Worm (Caenorhabditis elegans) whole organism, young adult: ENCODE results near the gene mksr-2.

ENCODE experiments used
- B0019.2 ChIP-seq: fragments of 200-800 bp; sonication (Bioruptor generic); conservative IDR thresholded peaks from 2 replicates; pipeline ENCODE4 v1.3.6; 2022; ENCODE audit warnings: missing genetic modification reagents, missing genetic modification characterization, missing compliant biosample characterization
- D2030.7 ChIP-seq: fragments of 200-800 bp; sonication (Bioruptor generic); IDR thresholded peaks from 2 replicates; pipeline ENCODE4 v1.3.6; 2022; ENCODE audit warnings: missing genetic modification reagents, missing genetic modification characterization, missing compliant biosample characterization
- F22D6.2 ChIP-seq: sonication (generic microtip); optimal IDR thresholded peaks from 2 replicates; lab custom pipeline; 2016; ENCODE audit warnings: mild to moderate bottlenecking, missing genetic modification characterization, missing compliant biosample characterization
- F37B4.10 ChIP-seq: fragments of 200-800 bp; sonication (Bioruptor generic); IDR thresholded peaks from 2 replicates; pipeline ENCODE4 v1.3.6; 2022; ENCODE audit warnings: missing genetic modification characterization, missing compliant biosample characterization
- F49E8.2 ChIP-seq: sonication (generic microtip); optimal IDR thresholded peaks from 3 replicates; lab custom pipeline; 2017; ENCODE audit warnings: missing genetic modification characterization, mild to moderate bottlenecking, missing compliant biosample characterization, antibody characterized with exemption, moderate library complexity; ENCODE audit not compliant: insufficient read depth
- F52B5.7 ChIP-seq: sonication (generic microtip); optimal IDR thresholded peaks from 2 replicates; lab custom pipeline; 2016; ENCODE audit warnings: mild to moderate bottlenecking, missing genetic modification characterization, missing compliant biosample characterization
- F57A8.1 ChIP-seq: fragments of 200-800 bp; sonication (Bioruptor generic); optimal IDR thresholded peaks from 2 replicates; lab custom pipeline; 2018; ENCODE audit warnings: mild to moderate bottlenecking, missing genetic modification characterization, moderate library complexity, missing compliant biosample characterization
- K12H6.12 ChIP-seq: fragments of 200-800 bp; sonication (Bioruptor generic); optimal IDR thresholded peaks from 2 replicates; lab custom pipeline; 2018; ENCODE audit warnings: mild to moderate bottlenecking, missing genetic modification characterization, missing compliant biosample characterization
- Y56A3A.18 ChIP-seq: fragments of 200-800 bp; sonication (Bioruptor generic); IDR thresholded peaks from 2 replicates; pipeline ENCODE4 v1.3.6; 2022; ENCODE audit warnings: missing genetic modification reagents, missing genetic modification characterization, missing compliant biosample characterization
- Y67H2A.10 ChIP-seq: fragments of 200-800 bp; sonication (Bioruptor generic); conservative IDR thresholded peaks from 2 replicates; pipeline ENCODE4 v1.3.6; 2022; ENCODE audit warnings: missing genetic modification reagents, missing genetic modification characterization, missing compliant biosample characterization
- akir-1 ChIP-seq: fragments of 200-800 bp; sonication (Bioruptor generic); optimal IDR thresholded peaks from 2 replicates; lab custom pipeline; 2018; ENCODE audit warnings: mild to moderate bottlenecking, missing genetic modification characterization, moderate library complexity, missing compliant biosample characterization
- atf-7 ChIP-seq: sonication (generic microtip); optimal IDR thresholded peaks from 2 replicates; lab custom pipeline; 2017; ENCODE audit warnings: mild to moderate bottlenecking, missing genetic modification characterization, missing compliant biosample characterization
- attf-5 ChIP-seq: fragments of 200-800 bp; sonication (Bioruptor generic); optimal IDR thresholded peaks from 2 replicates; lab custom pipeline; 2018; ENCODE audit warnings: mild to moderate bottlenecking, missing genetic modification characterization, missing compliant biosample characterization
- bed-2 ChIP-seq: fragments of 200-800 bp; sonication (Bioruptor generic); IDR thresholded peaks from 2 replicates; pipeline ENCODE4 v1.3.6; 2022; ENCODE audit warnings: missing genetic modification reagents, missing genetic modification characterization, missing compliant biosample characterization
- cebp-2 ChIP-seq: fragments of 200-800 bp; sonication (Bioruptor generic); IDR thresholded peaks from 2 replicates; pipeline ENCODE4 v1.3.6; 2022; ENCODE audit warnings: missing genetic modification characterization, missing compliant biosample characterization
- dox-1 ChIP-seq: fragments of 200-800 bp; sonication (Bioruptor generic); IDR thresholded peaks from 2 replicates; pipeline ENCODE4 v1.3.6; 2022; ENCODE audit warnings: missing genetic modification reagents, missing genetic modification characterization, missing compliant biosample characterization
- dpff-1 ChIP-seq: sonication (generic microtip); optimal IDR thresholded peaks from 2 replicates; lab custom pipeline; 2017; ENCODE audit warnings: mild to moderate bottlenecking, missing genetic modification characterization, missing compliant biosample characterization
- egl-44 ChIP-seq: fragments of 200-800 bp; sonication (Bioruptor generic); IDR thresholded peaks from 2 replicates; pipeline ENCODE4 v1.3.6; 2022; ENCODE audit warnings: missing genetic modification reagents, missing genetic modification characterization, missing compliant biosample characterization
- ekl-4 ChIP-seq: fragments of 200-800 bp; sonication (Bioruptor generic); IDR thresholded peaks from 2 replicates; pipeline ENCODE4 v1.3.6; 2022; ENCODE audit warnings: missing genetic modification reagents, missing genetic modification characterization, missing compliant biosample characterization
- ets-4 ChIP-seq: fragments of 200-800 bp; sonication (Bioruptor generic); optimal IDR thresholded peaks from 2 replicates; lab custom pipeline; 2018; ENCODE audit warnings: mild to moderate bottlenecking, missing genetic modification characterization, missing compliant biosample characterization
- hmg-20 ChIP-seq: fragments of 200-800 bp; sonication (Bioruptor generic); IDR thresholded peaks from 2 replicates; pipeline ENCODE4 v1.3.6; 2022; ENCODE audit warnings: missing genetic modification reagents, missing genetic modification characterization, missing compliant biosample characterization
- hsf-1 ChIP-seq: fragments of 200-800 bp; sonication (Bioruptor generic); IDR thresholded peaks from 2 replicates; pipeline ENCODE4 v1.3.6; 2022; ENCODE audit warnings: missing genetic modification reagents, missing genetic modification characterization, missing compliant biosample characterization
- lin-26 ChIP-seq: fragments of 200-800 bp; sonication (Bioruptor generic); IDR thresholded peaks from 2 replicates; pipeline ENCODE4 v1.3.6; 2022; ENCODE audit warnings: missing genetic modification reagents, missing genetic modification characterization, missing compliant biosample characterization
- lin-35 ChIP-seq, 3 experiments: fragments of 150-350 bp in 2 of 3; sonication (generic microtip) in 1 of 3; optimal IDR thresholded peaks; 2 replicates each; lab custom pipeline; 2014 to 2018; ENCODE audit warnings: missing biosample characterization in 3 of 3, missing genetic modification characterization in 3 of 3, missing genetic modification reagents in 3 of 3
- lsl-1 ChIP-seq: fragments of 200-800 bp; sonication (Bioruptor generic); optimal IDR thresholded peaks from 2 replicates; lab custom pipeline; 2018; ENCODE audit warnings: mild to moderate bottlenecking, missing genetic modification characterization, moderate library complexity, missing compliant biosample characterization
- madf-10 ChIP-seq: sonication (generic microtip); optimal IDR thresholded peaks from 2 replicates; lab custom pipeline; 2016; ENCODE audit warnings: mild to moderate bottlenecking, missing genetic modification characterization, missing compliant biosample characterization
- madf-8 ChIP-seq: fragments of 200-800 bp; sonication (Bioruptor generic); conservative IDR thresholded peaks from 2 replicates; pipeline ENCODE4 v1.3.6; 2022; ENCODE audit warnings: missing genetic modification reagents, missing genetic modification characterization, missing compliant biosample characterization
- mcd-1 ChIP-seq: fragments of 200-800 bp; sonication (Bioruptor generic); IDR thresholded peaks from 2 replicates; pipeline ENCODE4 v1.3.6; 2022; ENCODE audit warnings: missing genetic modification reagents, missing genetic modification characterization, missing compliant biosample characterization
- mes-4 ChIP-seq: sonication (generic microtip); optimal IDR thresholded peaks from 2 replicates; lab custom pipeline; 2016; ENCODE audit warnings: missing genotype, missing genetic modification characterization, missing compliant biosample characterization
- nhr-179 ChIP-seq: sonication (generic microtip); optimal IDR thresholded peaks from 2 replicates; lab custom pipeline; 2016; ENCODE audit warnings: mild to moderate bottlenecking, missing genetic modification characterization, missing compliant biosample characterization
- nhr-80 ChIP-seq: sonication (generic microtip); optimal IDR thresholded peaks from 2 replicates; lab custom pipeline; 2016; ENCODE audit warnings: missing genetic modification characterization, missing compliant biosample characterization
- nhr-90 ChIP-seq: sonication (generic microtip); optimal IDR thresholded peaks from 2 replicates; lab custom pipeline; 2016; ENCODE audit warnings: missing genotype, mild to moderate bottlenecking, missing genetic modification characterization, missing compliant biosample characterization
- pha-4 ChIP-seq: fragments of 150-350 bp; sonication (generic microtip); optimal IDR thresholded peaks from 2 replicates; lab custom pipeline; 2014; ENCODE audit warnings: missing biosample characterization, missing genetic modification reagents, missing genetic modification characterization
- rcor-1 ChIP-seq: fragments of 200-800 bp; sonication (Bioruptor generic); IDR thresholded peaks from 2 replicates; pipeline ENCODE4 v1.3.6; 2022; ENCODE audit warnings: missing genetic modification reagents, missing genetic modification characterization, missing compliant biosample characterization
- repo-1 ChIP-seq: sonication (generic microtip); optimal IDR thresholded peaks from 2 replicates; lab custom pipeline; 2017; ENCODE audit warnings: mild to moderate bottlenecking, missing genetic modification characterization, missing compliant biosample characterization
- rpc-1 ChIP-seq, 2 experiments: fragments of 150-350 bp in 1 of 2; sonication (generic microtip) in 1 of 2; optimal IDR thresholded peaks; 2 replicates each; lab custom pipeline; 2014 to 2018; ENCODE audit warnings: missing biosample characterization in 1 of 2, missing genetic modification characterization in 1 of 2, missing genetic modification reagents in 1 of 2, missing genotype in 1 of 2
- sdz-38 ChIP-seq: sonication (generic microtip); optimal IDR thresholded peaks from 2 replicates; lab custom pipeline; 2016; ENCODE audit warnings: missing genotype, missing genetic modification characterization, missing compliant biosample characterization
- sea-2 ChIP-seq: fragments of 200-800 bp; sonication (Bioruptor generic); IDR thresholded peaks from 2 replicates; pipeline ENCODE4 v1.3.6; 2022; ENCODE audit warnings: missing genetic modification characterization, missing compliant biosample characterization
- snpc-1.1 ChIP-seq: sonication (generic microtip); optimal IDR thresholded peaks from 2 replicates; lab custom pipeline; 2017; ENCODE audit warnings: missing genetic modification characterization, mild to moderate bottlenecking, missing compliant biosample characterization, antibody characterized with exemption, moderate library complexity, missing genotype, missing genetic modification reagents; ENCODE audit not compliant: insufficient read depth
- snpc-4 ChIP-seq, 5 experiments: fragments of 150-350 bp in 1 of 5; sonication (generic microtip) in 4 of 5; optimal IDR thresholded peaks; 2 replicates each; lab custom pipeline; 2014 to 2018; ENCODE audit warnings: missing genetic modification characterization in 5 of 5, missing biosample characterization in 3 of 5, antibody characterized with exemption in 2 of 5, mild to moderate bottlenecking in 2 of 5, missing compliant biosample characterization in 2 of 5, missing genotype in 2 of 5, moderate library complexity in 2 of 5, missing genetic modification reagents in 1 of 5
- tbp1 ChIP-seq: fragments of 200-800 bp; sonication (Bioruptor generic); optimal IDR thresholded peaks from 2 replicates; lab custom pipeline; 2018; ENCODE audit warnings: mild to moderate bottlenecking, missing genetic modification characterization, missing compliant biosample characterization
- tlf-1 ChIP-seq: fragments of 200-800 bp; sonication (Bioruptor generic); optimal IDR thresholded peaks from 2 replicates; lab custom pipeline; 2018; ENCODE audit warnings: mild to moderate bottlenecking, missing genetic modification characterization, missing compliant biosample characterization
- unc-130 ChIP-seq: sonication (generic microtip); optimal IDR thresholded peaks from 2 replicates; lab custom pipeline; 2016; ENCODE audit warnings: missing genetic modification reagents, missing genetic modification characterization, missing compliant biosample characterization
- unc-62 ChIP-seq: fragments of 150-350 bp; optimal IDR thresholded peaks from 2 replicates; lab custom pipeline; 2014; ENCODE audit warnings: missing biosample characterization, missing genetic modification reagents, missing genetic modification characterization
- zfh-2 ChIP-seq: fragments of 200-800 bp; sonication (Bioruptor generic); conservative IDR thresholded peaks from 2 replicates; pipeline ENCODE4 v1.3.6; 2022; ENCODE audit warnings: missing genetic modification reagents, missing genetic modification characterization, missing compliant biosample characterization
- ztf-18 ChIP-seq: sonication (generic microtip); optimal IDR thresholded peaks from 2 replicates; lab custom pipeline; 2016; ENCODE audit warnings: missing genotype, mild to moderate bottlenecking, missing genetic modification characterization, missing compliant biosample characterization
- ztf-22 ChIP-seq: fragments of 200-800 bp; sonication (Bioruptor generic); optimal IDR thresholded peaks from 2 replicates; lab custom pipeline; 2018; ENCODE audit warnings: mild to moderate bottlenecking, missing genetic modification characterization, moderate library complexity, missing compliant biosample characterization
- ztf-28 ChIP-seq: fragments of 200-800 bp; sonication (Bioruptor generic); IDR thresholded peaks from 2 replicates; pipeline ENCODE4 v1.3.6; 2022; ENCODE audit warnings: missing genetic modification reagents, missing genetic modification characterization, missing compliant biosample characterization

The mksr-2 gene

ce11 chrIV:2316796-2317195, 10.4 kb upstream of the mksr-2 start (continued):
- TF ChIP-seq akir-1 (no peak), F52B5.7 (tag; lab: Kevin White, UChicago) (no peak), lin-26 (no peak), madf-10 (peak; percentile 54), attf-5 (GFP tag; lab: Kevin White, UChicago) (peak; percentile 76), rcor-1 (GFP tag; lab: Robert Waterston, UW) (peak; percentile 46; the same call in 1 of the 2 replicates), nhr-179 (tag; lab: Kevin White, UChicago) (no peak), pha-4 (tag; lab: Kevin White, UChicago) (no peak), Y67H2A.10 (GFP tag; lab: Robert Waterston, UW) (peak; percentile 34; the same call in 1 of the 2 replicates), zfh-2 (GFP tag; lab: Robert Waterston, UW) (peak; percentile 91), F37B4.10 (GFP tag; lab: Robert Waterston, UW) (no peak), egl-44 (GFP tag; lab: Robert Waterston, UW) (no peak), K12H6.12 (no peak), ztf-28 (GFP tag; lab: Robert Waterston, UW) (no peak), nhr-80 (tag; lab: Kevin White, UChicago) (peak; percentile 95), tlf-1 (peak; percentile 4), lsl-1 (GFP tag; lab: Kevin White, UChicago) (peak; percentile 15), snpc-1.1 (tag; lab: Kevin White, UChicago) (no peak), atf-7 (tag; lab: Kevin White, UChicago) (peak; percentile 10), ztf-18 (tag; lab: Kevin White, UChicago) (peak; percentile 64), bed-2 (GFP tag; lab: Robert Waterston, UW) (no peak), mcd-1 (peak; percentile 84), cebp-2 (GFP tag; lab: Robert Waterston, UW) (no peak), madf-8 (GFP tag; lab: Robert Waterston, UW) (no peak), hsf-1 (no peak), mes-4 (tag; lab: Kevin White, UChicago) (no peak), unc-130 (GFP tag; lab: Kevin White, UChicago) (no peak), dpff-1 (tag; lab: Kevin White, UChicago) (no peak), rpc-1 (optimal IDR thresholded peaks at IDR 0.05; lab: Kevin White, UChicago) (no peak), rpc-1 (tag; optimal IDR thresholded peaks at IDR 0.05; lab: Kevin White, UChicago) (no peak), tbp1 (GFP tag; lab: Kevin White, UChicago) (peak; percentile 41), unc-62 (GFP tag; lab: Kevin White, UChicago) (no peak), ztf-22 (GFP tag; lab: Kevin White, UChicago) (no peak), F49E8.2 (tag; lab: Kevin White, UChicago) (no peak), nhr-90 (peak; percentile 65), dox-1 (peak; percentile 81), Y56A3A.18 (GFP tag; lab: Robert Waterston, UW) (no peak), ets-4 (GFP tag; lab: Kevin White, UChicago) (peak; percentile 71), repo-1 (tag; lab: Kevin White, UChicago) (no peak), sea-2 (GFP tag; lab: Robert Waterston, UW) (no peak), lin-35 (GFP tag; optimal IDR thresholded peaks at IDR 0.05; lab: Kevin White, UChicago) (peak in 1 of 3 experiments; percentile 51), ekl-4 (GFP tag; lab: Robert Waterston, UW) (peak; percentile 82), D2030.7 (no peak), sdz-38 (tag; lab: Kevin White, UChicago) (no peak), hmg-20 (GFP tag; lab: Robert Waterston, UW) (no peak), snpc-4 (GFP tag; optimal IDR thresholded peaks at IDR 0.05; lab: Kevin White, UChicago) (no peak), snpc-4 (tag; optimal IDR thresholded peaks at IDR 0.05; lab: Kevin White, UChicago) (peak in 2 of 4 experiments; percentile 22 to 34), F22D6.2 (no peak), F57A8.1 (GFP tag; lab: Kevin White, UChicago) (no peak), B0019.2 (GFP tag; lab: Robert Waterston, UW) (no peak)
